Fruit fly (Drosophila melanogaster): ENCODE measurements around the gene Cyp4ae1.

The Cyp4ae1 gene

dm6 chrX:2139610-2140009, 39.2 kb upstream of the Cyp4ae1 start:
- 0 out of 2 replicates have a peak, but pooled peaks have one; percentile 36 for TF ChIP-seq seq (GFP tag; IDR thresholded peaks at IDR 0.05)
- TF ChIP-seq zfh1 (GFP tag; IDR thresholded peaks at IDR 0.05) = no peak
- no peak for TF ChIP-seq slp2 (GFP tag; optimal IDR thresholded peaks at IDR 0.05)
- TF ChIP-seq CG9727 (GFP tag; optimal IDR thresholded peaks at IDR 0.05) = no peak
- peak; percentile 77 for TF ChIP-seq Nf-YC (tag; optimal IDR thresholded peaks at IDR 0.05)
- peak; percentile 55 for TF ChIP-seq Nf-YB (GFP tag; optimal IDR thresholded peaks at IDR 0.05)
- TF ChIP-seq Kr (GFP tag; optimal IDR thresholded peaks at IDR 0.05) = peak; percentile 76
- peak; percentile 45 for TF ChIP-seq pros (GFP tag; optimal IDR thresholded peaks at IDR 0.05)

- TF ChIP-seq CG13624 (GFP tag; optimal IDR thresholded peaks at IDR 0.05) (no peak), CG3163 (GFP tag; optimal IDR thresholded peaks at IDR 0.05) (no peak), da (GFP tag; optimal IDR thresholded peaks at IDR 0.05) (no peak), corto (GFP tag; optimal IDR thresholded peaks at IDR 0.05) (no peak), CG5245 (GFP tag; optimal IDR thresholded peaks at IDR 0.05) (no peak), mam (GFP tag; optimal IDR thresholded peaks at IDR 0.05) (no peak), Poxn (GFP tag; IDR thresholded peaks at IDR 0.05) (no peak), CG32767 (GFP tag; IDR thresholded peaks at IDR 0.05) (peak; percentile 29; the same call in 1 of the 2 replicates), Eip74EF (GFP tag; optimal IDR thresholded peaks at IDR 0.05) (no peak), CG15696 (tag; optimal IDR thresholded peaks at IDR 0.05) (no peak), D (optimal IDR thresholded peaks at IDR 0.05) (no peak), D (GFP tag; optimal IDR thresholded peaks at IDR 0.05) (no peak), z (GFP tag; IDR thresholded peaks at IDR 0.05) (no peak), Bteb2 (GFP tag; optimal IDR thresholded peaks at IDR 0.05) (no peak), Vsx1 (GFP tag; optimal IDR thresholded peaks at IDR 0.05) (peak; percentile 8), hbn (GFP tag; IDR thresholded peaks at IDR 0.05; ENCODE audit: partially characterized antibody) (no peak), CG17385 (GFP tag; optimal IDR thresholded peaks at IDR 0.05) (peak; percentile 1), Hmx (GFP tag; optimal IDR thresholded peaks at IDR 0.05) (no peak), ash1 (GFP tag; optimal IDR thresholded peaks at IDR 0.05) (peak; percentile 92), twi (tag; optimal IDR thresholded peaks at IDR 0.05) (peak; percentile 9), Lhr (GFP tag; optimal IDR thresholded peaks at IDR 0.05) (no peak), E2f2 (GFP tag; IDR thresholded peaks at IDR 0.05) (no peak), sc (optimal IDR thresholded peaks at IDR 0.05) (no peak), sc (GFP tag; optimal IDR thresholded peaks at IDR 0.05) (no peak), CG10654 (GFP tag; optimal IDR thresholded peaks at IDR 0.05) (no peak), CG12104 (GFP tag; optimal IDR thresholded peaks at IDR 0.05) (no peak), CG4820 (GFP tag; optimal IDR thresholded peaks at IDR 0.05) (no peak), dysf (GFP tag; IDR thresholded peaks at IDR 0.05) (no peak), sr (GFP tag; IDR thresholded peaks at IDR 0.05) (no peak), Max (GFP tag; optimal IDR thresholded peaks at IDR 0.05) (no peak), Stat92E (GFP tag; optimal IDR thresholded peaks at IDR 0.05) (no peak), Bgb (GFP tag; IDR thresholded peaks at IDR 0.05; ENCODE audit: partially characterized antibody) (no peak), CG32772 (GFP tag; IDR thresholded peaks at IDR 0.05) (no peak), CG1529 (GFP tag; optimal IDR thresholded peaks at IDR 0.05) (no peak), CG14050 (GFP tag; IDR thresholded peaks at IDR 0.05) (no peak), Nf-YA (GFP tag; IDR thresholded peaks at IDR 0.05) (peak; percentile 68), Hr78 (GFP tag; optimal IDR thresholded peaks at IDR 0.05) (no peak), al (GFP tag; IDR thresholded peaks at IDR 0.05) (no peak), CG11695 (GFP tag; IDR thresholded peaks at IDR 0.05) (no peak), CG6654 (GFP tag; optimal IDR thresholded peaks at IDR 0.05) (no peak), grau (tag; optimal IDR thresholded peaks at IDR 0.05) (no peak), tin (GFP tag; optimal IDR thresholded peaks at IDR 0.05) (no peak), CG33557 (GFP tag; optimal IDR thresholded peaks at IDR 0.05) (peak; percentile 8)
Observed at dm6 chrX:2140487-2140886, 38.3 kb upstream of the Cyp4ae1 start.
